Worm (Caenorhabditis elegans): ENCODE results near the gene F46F5.13.

F46F5.13 gene

DNA sequence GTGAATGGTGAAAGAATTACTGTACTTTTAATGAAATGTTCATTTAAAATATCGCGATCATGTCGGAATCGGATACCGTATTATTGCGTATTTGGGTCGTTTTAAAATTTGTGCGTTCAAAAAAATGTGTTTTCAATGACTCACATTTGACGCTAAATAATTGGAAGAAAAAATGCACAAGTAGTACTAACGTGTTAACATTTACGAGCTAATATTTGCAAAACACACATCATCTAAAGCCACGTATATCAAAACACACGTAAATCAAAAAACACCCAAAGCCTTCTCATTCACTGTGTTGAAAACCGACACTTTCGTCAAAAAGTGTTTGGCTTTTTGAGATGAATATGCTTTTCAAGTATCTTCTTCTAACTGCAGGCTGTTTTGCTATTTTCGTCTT, 22.4 kb downstream of the F46F5.13 start, which contains the start of gene F28A10.1:
Gene F28A10.1, plus strand, starts transcription at position 301 of the 400 bp plus-strand sequence.
- no peak for TF ChIP-seq lsy-2 (tag; optimal IDR thresholded peaks at IDR 0.05)
- no peak for TF ChIP-seq ama-1 (optimal IDR thresholded peaks at IDR 0.05)
- no peak for TF ChIP-seq mdl-1 (tag; optimal IDR thresholded peaks at IDR 0.05)
- TF ChIP-seq nhr-237 (tag; optimal IDR thresholded peaks at IDR 0.05) = no peak

DNA sequence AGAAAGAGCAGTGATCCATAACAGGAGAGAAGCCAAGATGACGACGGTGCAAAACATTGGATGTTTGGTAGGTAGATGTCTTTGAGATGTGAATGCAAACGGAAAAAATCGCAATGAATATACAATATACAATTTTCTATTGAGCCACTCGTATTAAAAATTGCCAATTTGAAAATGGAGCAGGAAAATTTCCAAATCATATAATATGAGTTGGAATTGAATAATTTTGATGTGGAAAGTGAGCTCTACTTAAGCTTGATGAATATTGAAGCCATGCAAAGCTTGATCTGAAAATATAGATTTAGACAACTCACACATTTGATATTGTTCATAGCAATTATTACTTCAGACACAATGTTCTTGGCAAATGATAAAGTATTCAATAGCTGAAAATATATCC, 35.3 kb downstream of the F46F5.13 start, which contains the start of gene F28A10.8:
Gene F28A10.8, minus strand, starts transcription at position 101 of the 400 bp plus-strand sequence.
- no peak for TF ChIP-seq dmd-4 (tag; optimal IDR thresholded peaks at IDR 0.05)
- no peak for TF ChIP-seq nhr-11 (tag; optimal IDR thresholded peaks at IDR 0.05)
- TF ChIP-seq Y55F3AM.14 (GFP tag; optimal IDR thresholded peaks at IDR 0.05) = no peak
- no peak for TF ChIP-seq nhr-25 (tag; optimal IDR thresholded peaks at IDR 0.05)
- no peak for TF ChIP-seq unc-39 (tag; optimal IDR thresholded peaks at IDR 0.05)
- no peak for TF ChIP-seq sma-3 (GFP tag; optimal IDR thresholded peaks at IDR 0.05)
- no peak for TF ChIP-seq nhr-77 (tag; optimal IDR thresholded peaks at IDR 0.05)

DNA sequence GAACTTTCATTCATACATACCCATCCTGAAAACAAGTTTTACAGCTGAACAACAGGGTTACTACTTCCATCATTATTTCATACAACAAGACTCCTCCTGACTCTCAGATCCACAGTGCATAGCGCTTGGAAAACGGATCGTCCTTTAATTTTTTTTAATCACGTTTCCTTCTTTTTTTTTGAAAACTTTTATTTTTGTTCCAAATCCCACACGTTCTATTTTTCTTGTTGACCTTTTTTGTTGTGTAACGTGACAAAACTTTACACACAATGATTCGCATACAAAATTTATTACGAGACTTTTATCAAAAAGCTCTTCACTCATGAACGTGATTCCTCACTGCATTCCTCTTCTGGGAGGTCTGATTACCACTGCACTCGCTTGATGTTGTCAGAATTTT, 37.0 kb downstream of the F46F5.13 start, which contains the start of gene clc-33:
Gene clc-33, plus strand, starts transcription at position 301 of the 400 bp plus-strand sequence.
- TF ChIP-seq skn-1 (tag; optimal IDR thresholded peaks at IDR 0.05) (no peak), gmeb-1 (tag; optimal IDR thresholded peaks at IDR 0.05) (no peak), sma-9 (GFP tag; optimal IDR thresholded peaks at IDR 0.05) (no peak), sma-9 (tag; optimal IDR thresholded peaks at IDR 0.05) (no peak), nhr-129 (tag; optimal IDR thresholded peaks at IDR 0.05) (no peak), R02D3.7 (tag; optimal IDR thresholded peaks at IDR 0.05) (no peak), blmp-1 (tag; optimal IDR thresholded peaks at IDR 0.05; ENCODE audit: insufficient read depth) (no peak), ztf-1 (GFP tag; conservative IDR thresholded peaks at IDR 0.05) (no peak), elt-3 (tag; optimal IDR thresholded peaks at IDR 0.05) (no peak), egl-27 (tag; optimal IDR thresholded peaks at IDR 0.05) (no peak), crh-2 (tag; optimal IDR thresholded peaks at IDR 0.05) (no peak), lsy-2 (tag; optimal IDR thresholded peaks at IDR 0.05) (no peak), ceh-16 (tag; optimal IDR thresholded peaks at IDR 0.05) (no peak), ceh-82 (tag; optimal IDR thresholded peaks at IDR 0.05) (no peak), F13H6.1 (tag; optimal IDR thresholded peaks at IDR 0.05) (no peak), sem-4 (tag; optimal IDR thresholded peaks at IDR 0.05) (no peak), fos-1 (tag; optimal IDR thresholded peaks at IDR 0.05) (no peak), elt-1 (tag; optimal IDR thresholded peaks at IDR 0.05) (no peak), sma-3 (GFP tag; optimal IDR thresholded peaks at IDR 0.05) (no peak), nhr-23 (tag; optimal IDR thresholded peaks at IDR 0.05) (no peak)

DNA sequence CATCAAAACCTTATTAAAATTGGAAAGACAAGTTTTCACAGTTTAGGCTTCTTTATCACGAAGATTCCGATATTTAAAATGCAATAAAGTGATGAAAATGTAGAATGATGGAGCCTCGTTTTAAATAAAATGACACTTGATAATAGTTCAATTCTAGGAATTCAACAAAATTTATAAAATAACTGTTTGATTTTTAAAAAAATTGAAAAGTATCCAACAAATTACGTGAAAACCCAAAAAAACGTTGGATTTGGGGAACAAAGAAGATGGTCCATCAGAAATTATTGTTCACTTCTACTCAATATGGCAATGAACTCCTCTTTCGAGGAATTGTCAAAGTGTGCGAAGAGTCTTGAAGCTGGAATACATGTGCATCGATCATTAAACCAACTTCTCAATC, 40.9 kb downstream of the F46F5.13 start, which contains the start of gene F28A10.4:
Gene F28A10.4, plus strand, starts transcription at position 301 of the 400 bp plus-strand sequence.
- TF ChIP-seq nhr-12 (tag; optimal IDR thresholded peaks at IDR 0.05) = no peak
- no peak for TF ChIP-seq gmeb-1 (tag; optimal IDR thresholded peaks at IDR 0.05)

DNA sequence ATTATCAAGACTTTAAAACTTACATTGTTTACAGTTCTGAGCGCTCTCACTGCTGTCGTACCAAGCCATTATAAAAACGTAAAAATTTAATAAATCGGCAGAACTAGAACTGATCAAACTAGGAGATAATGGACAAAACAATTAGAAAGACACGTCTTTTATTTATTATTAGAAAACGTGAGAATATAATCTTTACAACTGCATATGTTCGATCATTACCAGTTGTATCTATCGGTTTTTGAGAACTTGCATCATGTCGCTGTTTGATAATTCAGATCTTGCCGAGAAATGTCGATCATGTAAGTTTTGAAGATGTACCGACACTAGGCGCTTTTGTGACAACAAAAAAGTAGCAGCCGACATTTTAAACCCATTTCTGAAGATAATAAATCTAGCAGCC, 42.5 kb downstream of the F46F5.13 start, which contains the start of gene F28A10.7:
Gene F28A10.7, minus strand, starts transcription at position 101 of the 400 bp plus-strand sequence.
- TF ChIP-seq nhr-129 (tag; optimal IDR thresholded peaks at IDR 0.05) (no peak), ceh-82 (tag; optimal IDR thresholded peaks at IDR 0.05) (no peak), lin-13 (GFP tag; optimal IDR thresholded peaks at IDR 0.05) (no peak), ztf-4 (tag; optimal IDR thresholded peaks at IDR 0.05) (no peak), dmd-4 (tag; optimal IDR thresholded peaks at IDR 0.05) (no peak), nhr-6 (tag; optimal IDR thresholded peaks at IDR 0.05) (no peak), nhr-12 (tag; optimal IDR thresholded peaks at IDR 0.05) (no peak), fos-1 (tag; optimal IDR thresholded peaks at IDR 0.05) (no peak), mbf-1 (tag; optimal IDR thresholded peaks at IDR 0.05) (no peak), crh-2 (tag; optimal IDR thresholded peaks at IDR 0.05) (no peak), Y55F3AM.14 (GFP tag; optimal IDR thresholded peaks at IDR 0.05) (no peak), elt-1 (tag; optimal IDR thresholded peaks at IDR 0.05) (no peak), C34F6.9 (tag; optimal IDR thresholded peaks at IDR 0.05) (no peak), ceh-16 (tag; optimal IDR thresholded peaks at IDR 0.05) (no peak), sma-9 (GFP tag; optimal IDR thresholded peaks at IDR 0.05) (no peak), sma-9 (tag; optimal IDR thresholded peaks at IDR 0.05) (no peak), aly-2 (tag; optimal IDR thresholded peaks at IDR 0.05) (no peak), unc-62 (GFP tag; optimal IDR thresholded peaks at IDR 0.05) (no peak), ZK546.5 (tag; optimal IDR thresholded peaks at IDR 0.05) (no peak), nhr-11 (tag; optimal IDR thresholded peaks at IDR 0.05) (no peak), nhr-237 (tag; optimal IDR thresholded peaks at IDR 0.05) (no peak)

Data from whole organism, L2 larva.